Worm (Caenorhabditis elegans): ENCODE results near the gene Y39G8B.7.

DNA sequence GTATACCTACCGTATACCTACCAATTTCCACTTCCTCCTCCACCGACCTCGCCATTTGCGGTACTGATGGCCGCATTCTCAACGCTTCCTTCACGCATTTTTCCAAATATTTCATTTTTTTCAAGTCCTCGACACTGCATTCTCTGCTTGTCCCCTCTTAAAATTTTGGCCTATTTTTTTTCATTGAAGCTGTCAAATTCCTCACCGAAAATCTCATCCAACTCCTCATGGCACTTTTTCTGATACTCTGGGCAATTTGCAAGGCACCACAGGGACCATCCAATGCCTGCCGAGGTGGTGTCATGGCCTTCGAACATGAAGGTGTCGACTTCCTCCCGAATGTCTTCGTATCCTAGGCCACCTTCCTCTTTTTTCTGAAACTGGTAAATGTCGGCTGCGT, 19.8 kb upstream of the Y39G8B.7 start:
- TF ChIP-seq snpc-4 (tag; optimal IDR thresholded peaks at IDR 0.05) (no peak), unc-130 (tag; optimal IDR thresholded peaks at IDR 0.05) (no peak), nhr-11 (tag; optimal IDR thresholded peaks at IDR 0.05) (no peak), ama-1 (optimal IDR thresholded peaks at IDR 0.05) (no peak), Y116A8C.19 (tag; optimal IDR thresholded peaks at IDR 0.05; ENCODE audit: borderline replicate concordance) (no peak), lin-15B (tag; optimal IDR thresholded peaks at IDR 0.05) (no peak), zag-1 (tag; optimal IDR thresholded peaks at IDR 0.05) (no peak), pax-3 (tag; optimal IDR thresholded peaks at IDR 0.05) (no peak)

Data from whole organism, L1 larva.